Fruit fly (Drosophila melanogaster) whole organism, embryonic: ENCODE results near the gene Rh4.
A peak's percentile ranks its signal among the peaks of the same experiment; 100 is the strongest.

Experiments
- B-H2 ChIP-seq: fragments of 200-800 bp; sonication (Bioruptor generic); optimal IDR thresholded peaks from 2 replicates; lab custom pipeline; 2018; ENCODE audit warnings: missing biosample characterization, mild to moderate bottlenecking, missing genetic modification characterization
- CG10543 ChIP-seq: fragments of 200-800 bp; sonication (Bioruptor generic); optimal IDR thresholded peaks from 3 replicates; lab custom pipeline; 2017; ENCODE audit warnings: missing biosample characterization, mild to moderate bottlenecking, missing genetic modification characterization, moderate library complexity
- CG11504 ChIP-seq: fragments of 200-800 bp; sonication (Bioruptor generic); optimal IDR thresholded peaks from 3 replicates; lab custom pipeline; 2019; ENCODE audit warnings: missing biosample characterization, mild to moderate bottlenecking, missing genetic modification characterization, moderate library complexity
- CG12391 ChIP-seq: fragments of 200-800 bp; sonication (Bioruptor generic); optimal IDR thresholded peaks from 3 replicates; lab custom pipeline; 2018; ENCODE audit warnings: missing biosample characterization, mild to moderate bottlenecking, missing genetic modification characterization, moderate library complexity
- CG13123 ChIP-seq: fragments of 200-800 bp; sonication (Bioruptor generic); optimal IDR thresholded peaks from 2 replicates; lab custom pipeline; 2016; ENCODE audit warnings: missing biosample characterization, missing genetic modification characterization
- CG13287 ChIP-seq: fragments of 200-800 bp; sonication (Bioruptor generic); IDR thresholded peaks from 2 replicates; pipeline ENCODE4 v1.3.6; 2022; ENCODE audit warnings: missing biosample characterization, missing genetic modification characterization; ENCODE audit not compliant: partially characterized antibody
- CG13424 ChIP-seq: fragments of 200-800 bp; sonication (Bioruptor generic); optimal IDR thresholded peaks from 2 replicates; lab custom pipeline; 2019; ENCODE audit warnings: missing biosample characterization, mild to moderate bottlenecking, missing genetic modification characterization, moderate library complexity
- CG15269 ChIP-seq: fragments of 200-800 bp; sonication (Bioruptor generic); optimal IDR thresholded peaks from 2 replicates; lab custom pipeline; 2018; ENCODE audit warnings: missing biosample characterization, mild to moderate bottlenecking, missing genetic modification characterization, moderate library complexity
- CG18599 ChIP-seq: fragments of 200-800 bp; sonication (Bioruptor generic); optimal IDR thresholded peaks from 3 replicates; lab custom pipeline; 2017; ENCODE audit warnings: missing biosample characterization, missing genetic modification characterization, mild to moderate bottlenecking, moderate library complexity, missing genetic modification reagents
- CG18764 ChIP-seq: fragments of 200-800 bp; sonication (Bioruptor generic); optimal IDR thresholded peaks from 3 replicates; lab custom pipeline; 2016; ENCODE audit warnings: missing biosample characterization, missing genetic modification characterization
- CG2120 ChIP-seq: fragments of 200-800 bp; sonication (Bioruptor generic); optimal IDR thresholded peaks from 3 replicates; lab custom pipeline; 2016; ENCODE audit warnings: missing biosample characterization, missing genetic modification characterization
- CG31224 ChIP-seq: fragments of 200-800 bp; sonication (Bioruptor generic); IDR thresholded peaks from 2 replicates; pipeline ENCODE4 v1.3.6; 2022; ENCODE audit warnings: missing biosample characterization, missing genetic modification characterization
- CG34422 ChIP-seq: fragments of 200-800 bp; sonication (Bioruptor generic); IDR thresholded peaks from 3 replicates; pipeline ENCODE4 v1.3.6; 2022; ENCODE audit warnings: missing biosample characterization, missing genetic modification characterization
- CG4360 ChIP-seq: fragments of 200-800 bp; sonication (Bioruptor generic); IDR thresholded peaks from 2 replicates; pipeline ENCODE4 v1.3.6; 2022; ENCODE audit warnings: missing biosample characterization, missing genetic modification characterization
- CG4854 ChIP-seq: fragments of 200-800 bp; sonication (Bioruptor generic); optimal IDR thresholded peaks from 2 replicates; lab custom pipeline; 2016; ENCODE audit warnings: missing biosample characterization, missing genetic modification characterization, inconsistent platforms
- CG7271 ChIP-seq: fragments of 200-800 bp; sonication (Bioruptor generic); optimal IDR thresholded peaks from 2 replicates; lab custom pipeline; 2018; ENCODE audit warnings: missing biosample characterization, mild to moderate bottlenecking, missing genetic modification characterization, moderate library complexity
- CG7372 ChIP-seq: fragments of 200-800 bp; sonication (Bioruptor generic); IDR thresholded peaks from 2 replicates; pipeline ENCODE4 v1.3.6; 2022; ENCODE audit warnings: missing biosample characterization, missing genetic modification characterization
- CG9727 ChIP-seq: fragments of 200-800 bp; sonication (Bioruptor generic); optimal IDR thresholded peaks from 3 replicates; lab custom pipeline; 2017; ENCODE audit warnings: missing biosample characterization, mild to moderate bottlenecking, missing genetic modification characterization
- CTCF ChIP-seq: fragments of 200-800 bp; sonication (Bioruptor generic); optimal IDR thresholded peaks from 2 replicates; lab custom pipeline; 2017; ENCODE audit warnings: missing biosample characterization, mild to moderate bottlenecking, missing genetic modification characterization, moderate library complexity
- CoRest ChIP-seq: fragments of 200-800 bp; sonication (Bioruptor generic); optimal IDR thresholded peaks from 3 replicates; lab custom pipeline; 2018; ENCODE audit warnings: missing biosample characterization, mild to moderate bottlenecking, missing genetic modification characterization, moderate library complexity
- D19B ChIP-seq: fragments of 200-800 bp; sonication (Bioruptor generic); optimal IDR thresholded peaks from 2 replicates; lab custom pipeline; 2017; ENCODE audit warnings: missing biosample characterization, mild to moderate bottlenecking, missing genetic modification characterization
- HLH4C ChIP-seq: fragments of 200-800 bp; sonication (Bioruptor generic); IDR thresholded peaks from 3 replicates; pipeline ENCODE4 v1.3.6; 2022; ENCODE audit warnings: missing biosample characterization, missing genetic modification characterization; ENCODE audit not compliant: partially characterized antibody
- Hmx ChIP-seq: fragments of 200-800 bp; sonication (Bioruptor generic); optimal IDR thresholded peaks from 2 replicates; lab custom pipeline; 2016; ENCODE audit warnings: missing biosample characterization, missing genetic modification characterization
- Med ChIP-seq: fragments of 200-800 bp; sonication (Bioruptor generic); peaks from one replicate; lab custom pipeline; 2016; ENCODE audit warnings: missing biosample characterization, missing genetic modification characterization, mild to moderate bottlenecking, inconsistent platforms, moderate library complexity
- Six4 ChIP-seq: fragments of 200-800 bp; sonication (Bioruptor generic); optimal IDR thresholded peaks from 2 replicates; lab custom pipeline; 2016; ENCODE audit warnings: missing biosample characterization, missing genetic modification characterization
- cas ChIP-seq: fragments of 200-800 bp; sonication (Bioruptor generic); IDR thresholded peaks from 2 replicates; pipeline ENCODE4 v1.3.6; 2022; ENCODE audit warnings: missing biosample characterization, missing genetic modification characterization
- chinmo ChIP-seq: fragments of 200-800 bp; sonication (Bioruptor generic); IDR thresholded peaks from 4 replicates; pipeline ENCODE4 v1.3.6; 2022; ENCODE audit warnings: missing biosample characterization, missing genetic modification characterization; ENCODE audit not compliant: partially characterized antibody
- crp ChIP-seq, 2 experiments: fragments of 200-800 bp; sonication (Bioruptor generic); optimal IDR thresholded peaks; 2 replicates in 1 of 2; 3 replicates in 1 of 2; lab custom pipeline; 2017; ENCODE audit warnings: missing biosample characterization in 2 of 2, missing genetic modification characterization in 2 of 2, mild to moderate bottlenecking in 1 of 2, moderate library complexity in 1 of 2
- da ChIP-seq: fragments of 200-800 bp; sonication (Bioruptor generic); optimal IDR thresholded peaks from 2 replicates; lab custom pipeline; 2016; ENCODE audit warnings: missing biosample characterization, missing genetic modification characterization
- danr ChIP-seq: fragments of 200-800 bp; sonication (Bioruptor generic); IDR thresholded peaks from 2 replicates; pipeline ENCODE4 v1.3.6; 2022; ENCODE audit warnings: missing biosample characterization, missing genetic modification characterization
- dm ChIP-seq: fragments of 200-800 bp; sonication (Bioruptor generic); optimal IDR thresholded peaks from 3 replicates; lab custom pipeline; 2016; ENCODE audit warnings: missing biosample characterization, missing genetic modification characterization
- ems ChIP-seq: fragments of 200-800 bp; sonication (Bioruptor generic); optimal IDR thresholded peaks from 3 replicates; lab custom pipeline; 2016; ENCODE audit warnings: missing biosample characterization, missing genetic modification characterization
- fd3F ChIP-seq: fragments of 200-800 bp; sonication (Bioruptor generic); optimal IDR thresholded peaks from 2 replicates; lab custom pipeline; 2018; ENCODE audit warnings: missing biosample characterization, mild to moderate bottlenecking, missing genetic modification characterization, moderate library complexity
- gem ChIP-seq: fragments of 200-800 bp; sonication (Bioruptor generic); optimal IDR thresholded peaks from 2 replicates; lab custom pipeline; 2019; ENCODE audit warnings: missing biosample characterization, mild to moderate bottlenecking, missing genetic modification characterization, moderate library complexity
- ind ChIP-seq: fragments of 200-800 bp; sonication (Bioruptor generic); optimal IDR thresholded peaks from 3 replicates; lab custom pipeline; 2016; ENCODE audit warnings: missing biosample characterization, missing genetic modification characterization
- jigr1 ChIP-seq: fragments of 200-800 bp; sonication (Bioruptor generic); IDR thresholded peaks from 3 replicates; pipeline ENCODE4 v1.3.6; 2022; ENCODE audit warnings: missing biosample characterization, missing genetic modification characterization
- jumu ChIP-seq: fragments of 200-800 bp; sonication (Bioruptor generic); optimal IDR thresholded peaks from 3 replicates; lab custom pipeline; 2016; ENCODE audit warnings: missing biosample characterization, missing genetic modification characterization
- nau ChIP-seq: fragments of 200-800 bp; sonication (Bioruptor generic); optimal IDR thresholded peaks from 3 replicates; lab custom pipeline; 2017; ENCODE audit warnings: missing biosample characterization, mild to moderate bottlenecking, missing genetic modification characterization, missing genetic modification reagents
- nerfin-2 ChIP-seq: fragments of 200-800 bp; sonication (Bioruptor generic); IDR thresholded peaks from 2 replicates; pipeline ENCODE4 v1.3.6; 2022; ENCODE audit warnings: missing biosample characterization, missing genetic modification characterization; ENCODE audit not compliant: partially characterized antibody
- sqz ChIP-seq: fragments of 200-800 bp; sonication (Bioruptor generic); optimal IDR thresholded peaks from 3 replicates; lab custom pipeline; 2018; ENCODE audit warnings: missing biosample characterization, mild to moderate bottlenecking, missing genetic modification characterization
- sr ChIP-seq: fragments of 200-800 bp; sonication (Bioruptor generic); IDR thresholded peaks from 3 replicates; pipeline ENCODE4 v1.3.6; 2022; ENCODE audit warnings: missing biosample characterization, missing genetic modification characterization
- stwl ChIP-seq: fragments of 200-800 bp; sonication (Bioruptor generic); optimal IDR thresholded peaks from 3 replicates; lab custom pipeline; 2018; ENCODE audit warnings: missing biosample characterization, mild to moderate bottlenecking, missing genetic modification characterization, moderate library complexity
- tin ChIP-seq: fragments of 200-800 bp; sonication (Bioruptor generic); optimal IDR thresholded peaks from 3 replicates; lab custom pipeline; 2016; ENCODE audit warnings: missing biosample characterization, missing genetic modification characterization
- tio ChIP-seq: fragments of 200-800 bp; sonication (Bioruptor generic); optimal IDR thresholded peaks from 2 replicates; lab custom pipeline; 2017; ENCODE audit warnings: missing biosample characterization, missing genetic modification characterization, inconsistent platforms
- ttk ChIP-seq: fragments of 200-800 bp; sonication (Bioruptor generic); IDR thresholded peaks from 2 replicates; pipeline ENCODE4 v2.1.2; 2022; ENCODE audit warnings: missing biosample characterization, missing genetic modification characterization

The Rh4 gene

DNA sequence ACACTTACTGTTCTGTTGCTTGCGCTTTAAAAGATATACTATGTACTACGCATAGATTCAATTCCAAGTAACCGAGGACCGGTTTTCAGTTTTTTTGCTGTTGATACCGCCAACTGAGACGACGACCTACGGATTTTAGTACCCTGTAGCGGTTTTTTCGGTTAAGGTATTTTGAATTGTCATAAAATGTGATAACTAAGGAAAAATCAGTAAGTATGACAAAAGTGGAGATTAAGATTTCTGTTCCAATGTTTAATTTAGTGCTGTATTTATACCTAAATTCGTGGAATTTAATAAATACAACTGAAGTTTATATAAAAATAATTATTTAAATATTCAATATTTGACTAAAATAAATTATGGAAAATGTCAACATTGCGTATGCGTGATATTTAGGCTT lies 18.8 kb upstream of the Rh4 start (continued):
- no peak for TF ChIP-seq da (GFP tag; lab: Kevin White, UChicago)
- peak; percentile 44 for TF ChIP-seq gem
- TF ChIP-seq CG7271: no peak
- no peak for TF ChIP-seq danr
- no peak for TF ChIP-seq CG4854
- no peak for TF ChIP-seq cas (GFP tag; lab: Robert Waterston, UW)
- no peak for TF ChIP-seq Hmx (GFP tag; lab: Kevin White, UChicago)
- no peak for TF ChIP-seq HLH4C (GFP tag; lab: Robert Waterston, UW)
- peak; percentile 51 for TF ChIP-seq CG11504
- no peak for TF ChIP-seq nerfin-2 (GFP tag; lab: Robert Waterston, UW)
- TF ChIP-seq CG10543: no peak
- peak; percentile 2 for TF ChIP-seq CG12391
- peak; percentile 14 for TF ChIP-seq CG15269 (tag; lab: Kevin White, UChicago)
- peak; percentile 16 for TF ChIP-seq CG13424 (tag; lab: Kevin White, UChicago)
- TF ChIP-seq crp (GFP tag; optimal IDR thresholded peaks at IDR 0.05; lab: Kevin White, UChicago): no peak
- TF ChIP-seq CG2120: peak; percentile 33
- no peak for TF ChIP-seq stwl (tag; lab: Kevin White, UChicago)
- no peak for TF ChIP-seq CTCF (GFP tag; lab: Kevin White, UChicago)
- TF ChIP-seq CoRest: peak; percentile 27
- no peak for TF ChIP-seq CG34422
- peak; percentile 64 for TF ChIP-seq D19B
- peak; percentile 36 for TF ChIP-seq sqz (GFP tag; lab: Kevin White, UChicago)
- TF ChIP-seq CG18764 (GFP tag; lab: Kevin White, UChicago): no peak
- no peak for TF ChIP-seq CG7372 (GFP tag; lab: Robert Waterston, UW)
- TF ChIP-seq tin (GFP tag; lab: Kevin White, UChicago): no peak
- no peak for TF ChIP-seq ems
- no peak for TF ChIP-seq Six4 (GFP tag; lab: Kevin White, UChicago)

DNA sequence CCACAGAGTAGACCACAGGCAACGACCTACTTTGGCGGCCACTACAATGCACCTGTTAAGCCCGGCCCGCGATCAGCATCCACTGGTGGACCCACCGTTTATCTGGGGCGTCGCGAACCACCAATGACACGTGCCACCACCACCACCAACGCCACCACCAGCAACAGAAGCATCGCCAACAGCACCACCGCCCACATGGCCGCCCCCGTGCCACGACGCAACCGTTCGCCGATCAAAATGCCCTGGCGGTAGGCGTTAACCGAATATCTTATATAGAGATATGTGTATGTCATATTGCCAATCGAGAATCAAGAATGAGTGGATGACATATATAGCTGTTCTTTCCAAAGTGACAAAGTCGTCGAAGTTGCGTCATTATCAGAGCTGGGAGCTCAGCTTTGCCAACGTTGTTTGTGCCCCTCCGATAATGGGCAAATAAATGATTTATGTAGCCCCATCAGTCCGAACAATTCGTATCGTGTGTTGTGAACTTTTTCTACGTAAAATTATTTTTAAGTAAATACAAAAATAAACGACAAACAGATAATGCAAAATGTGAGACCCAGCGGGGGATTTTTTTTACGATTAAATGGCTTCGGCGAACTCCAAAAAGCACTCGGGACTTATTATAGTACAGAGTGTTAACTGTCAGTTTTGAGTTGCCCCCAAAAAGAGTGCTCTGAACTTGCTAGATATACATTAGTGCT lies 16.7 kb upstream of the Rh4 start:
- TF ChIP-seq CG18599 (GFP tag; lab: Kevin White, UChicago) (no peak), tio (GFP tag; lab: Kevin White, UChicago) (no peak), nau (GFP tag; lab: Kevin White, UChicago) (no peak), ind (no peak), CG13287 (GFP tag; lab: Robert Waterston, UW) (no peak), CG31224 (GFP tag; lab: Robert Waterston, UW) (peak; percentile 77), chinmo (0 out of 4 replicates have a peak, but pooled peaks have one; percentile 31), jumu (no peak), fd3F (GFP tag; lab: Kevin White, UChicago) (no peak), jigr1 (no peak), CG4360 (GFP tag; lab: Robert Waterston, UW) (no peak), CG13123 (GFP tag; lab: Kevin White, UChicago) (no peak), dm (no peak), CG9727 (GFP tag; lab: Kevin White, UChicago) (no peak), Med (GFP tag; lab: Kevin White, UChicago) (peak; percentile 1), ttk (GFP tag; lab: Robert Waterston, UW) (no peak), sr (peak; percentile 90), B-H2 (GFP tag; lab: Kevin White, UChicago) (no peak)
